Fruit fly (Drosophila melanogaster) whole organism, embryonic: ENCODE measurements around the gene KdelR.

ENCODE experiments used
- Ada2b ChIP-seq: fragments of 200-800 bp; sonication (Bioruptor generic); IDR thresholded peaks from 2 replicates; pipeline ENCODE4 v1.3.6; 2022; ENCODE audit warnings: missing biosample characterization, missing genetic modification characterization
- CG11398 ChIP-seq: fragments of 200-800 bp; sonication (Bioruptor generic); optimal IDR thresholded peaks from 2 replicates; lab custom pipeline; 2016; ENCODE audit warnings: missing biosample characterization, missing genetic modification characterization
- CG11560 ChIP-seq: fragments of 200-800 bp; sonication (Bioruptor generic); IDR thresholded peaks from 3 replicates; pipeline ENCODE4 v1.3.6; 2022; ENCODE audit warnings: missing biosample characterization, missing genetic modification characterization
- CG12071 ChIP-seq: fragments of 200-800 bp; sonication (Bioruptor generic); optimal IDR thresholded peaks from 3 replicates; lab custom pipeline; 2018; ENCODE audit warnings: missing biosample characterization, mild to moderate bottlenecking, missing genetic modification characterization
- CG12744 ChIP-seq: fragments of 200-800 bp; sonication (Bioruptor generic); optimal IDR thresholded peaks from 2 replicates; lab custom pipeline; 2016; ENCODE audit warnings: missing biosample characterization, missing genetic modification characterization
- CG12769 ChIP-seq: fragments of 200-800 bp; sonication (Bioruptor generic); optimal IDR thresholded peaks from 2 replicates; lab custom pipeline; 2019; ENCODE audit warnings: missing biosample characterization, mild to moderate bottlenecking, missing genetic modification characterization, moderate library complexity
- CG13775 ChIP-seq: fragments of 200-800 bp; sonication (Bioruptor generic); optimal IDR thresholded peaks from 3 replicates; lab custom pipeline; 2017; ENCODE audit warnings: missing biosample characterization, mild to moderate bottlenecking, missing genetic modification characterization
- CG2129 ChIP-seq: fragments of 200-800 bp; sonication (Bioruptor generic); IDR thresholded peaks from 2 replicates; pipeline ENCODE4 v1.3.6; 2022; ENCODE audit warnings: missing biosample characterization, missing genetic modification characterization; ENCODE audit not compliant: partially characterized antibody
- CG2875 ChIP-seq: fragments of 200-800 bp; sonication (Bioruptor generic); optimal IDR thresholded peaks from 2 replicates; lab custom pipeline; 2017; ENCODE audit warnings: missing biosample characterization, mild to moderate bottlenecking, missing genetic modification characterization, missing genetic modification reagents
- CG30431 ChIP-seq: fragments of 200-800 bp; sonication (Bioruptor generic); optimal IDR thresholded peaks from 2 replicates; lab custom pipeline; 2017; ENCODE audit warnings: missing biosample characterization, missing genetic modification characterization
- CG31224 ChIP-seq: fragments of 200-800 bp; sonication (Bioruptor generic); IDR thresholded peaks from 2 replicates; pipeline ENCODE4 v1.3.6; 2022; ENCODE audit warnings: missing biosample characterization, missing genetic modification characterization
- CG3281 ChIP-seq: fragments of 200-800 bp; sonication (Bioruptor generic); optimal IDR thresholded peaks from 3 replicates; lab custom pipeline; 2017; ENCODE audit warnings: missing biosample characterization, mild to moderate bottlenecking, missing genetic modification characterization
- CG33213 ChIP-seq: fragments of 200-800 bp; sonication (Bioruptor generic); optimal IDR thresholded peaks from 3 replicates; lab custom pipeline; 2016; ENCODE audit warnings: missing biosample characterization, missing genetic modification characterization
- CG6791 ChIP-seq: fragments of 200-800 bp; sonication (Bioruptor generic); IDR thresholded peaks from 3 replicates; pipeline ENCODE4 v1.3.6; 2022; ENCODE audit warnings: missing biosample characterization, missing genetic modification characterization; ENCODE audit not compliant: partially characterized antibody
- CG8089 ChIP-seq: fragments of 200-800 bp; sonication (Bioruptor generic); optimal IDR thresholded peaks from 3 replicates; lab custom pipeline; 2016; ENCODE audit warnings: missing biosample characterization, missing genetic modification characterization
- CG9932 ChIP-seq: fragments of 200-800 bp; sonication (Bioruptor generic); IDR thresholded peaks from 2 replicates; pipeline ENCODE4 v1.3.6; 2022; ENCODE audit warnings: missing biosample characterization, missing genetic modification characterization
- D ChIP-seq, 2 experiments: fragments of 200-800 bp in 1 of 2; fragments of >200 bp in 1 of 2; sonication (Bioruptor generic) in 1 of 2; optimal IDR thresholded peaks; 2 replicates in 1 of 2; 3 replicates in 1 of 2; lab custom pipeline; 2017; ENCODE audit warnings: mild to moderate bottlenecking in 1 of 2, missing biosample characterization in 1 of 2, missing genetic modification characterization in 1 of 2, missing genetic modification reagents in 1 of 2
- Dip3 ChIP-seq: fragments of 200-800 bp; sonication (Bioruptor generic); optimal IDR thresholded peaks from 3 replicates; lab custom pipeline; 2016; ENCODE audit warnings: missing biosample characterization, missing genetic modification characterization
- E2f1 ChIP-seq: fragments of 200-800 bp; sonication (Bioruptor generic); IDR thresholded peaks from 2 replicates; pipeline ENCODE4 v1.3.6; 2022; ENCODE audit warnings: missing biosample characterization, missing genetic modification characterization
- HLH4C ChIP-seq: fragments of 200-800 bp; sonication (Bioruptor generic); IDR thresholded peaks from 3 replicates; pipeline ENCODE4 v1.3.6; 2022; ENCODE audit warnings: missing biosample characterization, missing genetic modification characterization; ENCODE audit not compliant: partially characterized antibody
- Hr51 ChIP-seq, 2 experiments: fragments of 200-800 bp; sonication (Bioruptor generic); optimal IDR thresholded peaks; 2 replicates in 1 of 2; 3 replicates in 1 of 2; lab custom pipeline; 2016 to 2018; ENCODE audit warnings: missing biosample characterization in 2 of 2, missing genetic modification characterization in 2 of 2, mild to moderate bottlenecking in 1 of 2, moderate library complexity in 1 of 2
- Lim3 ChIP-seq: fragments of 200-800 bp; sonication (Bioruptor generic); IDR thresholded peaks from 2 replicates; pipeline ENCODE4 v1.3.6; 2022; ENCODE audit warnings: missing biosample characterization, missing genetic modification characterization
- MBD-R2 ChIP-seq: fragments of 200-800 bp; sonication (Bioruptor generic); IDR thresholded peaks from 2 replicates; pipeline ENCODE4 v1.3.6; 2022; ENCODE audit warnings: missing biosample characterization, missing genetic modification characterization
- Sin3A ChIP-seq: fragments of >200 bp; optimal IDR thresholded peaks from 2 replicates; lab custom pipeline; 2018
- Spps ChIP-seq: fragments of 200-800 bp; sonication (Bioruptor generic); optimal IDR thresholded peaks from 2 replicates; lab custom pipeline; 2018; ENCODE audit warnings: missing biosample characterization, mild to moderate bottlenecking, missing genetic modification characterization
- TFAM ChIP-seq: fragments of 200-800 bp; sonication (Bioruptor generic); optimal IDR thresholded peaks from 2 replicates; lab custom pipeline; 2017; ENCODE audit warnings: missing biosample characterization, missing genetic modification characterization, inconsistent platforms
- Xrp1 ChIP-seq: fragments of 200-800 bp; sonication (Bioruptor generic); IDR thresholded peaks from 2 replicates; pipeline ENCODE4 v1.3.6; 2022; ENCODE audit warnings: missing biosample characterization, missing genetic modification characterization
- ara ChIP-seq: fragments of 200-800 bp; sonication (Bioruptor generic); IDR thresholded peaks from 2 replicates; pipeline ENCODE4 v1.3.6; 2022; ENCODE audit warnings: missing biosample characterization, missing genetic modification characterization
- chn ChIP-seq: fragments of 200-800 bp; sonication (Bioruptor generic); optimal IDR thresholded peaks from 2 replicates; lab custom pipeline; 2016; ENCODE audit warnings: missing biosample characterization, missing genetic modification characterization
- dan ChIP-seq: fragments of 200-800 bp; sonication (Bioruptor generic); IDR thresholded peaks from 2 replicates; pipeline ENCODE4 v1.3.6; 2022; ENCODE audit warnings: missing biosample characterization, missing genetic modification characterization
- dimm ChIP-seq: fragments of 200-800 bp; sonication (Bioruptor generic); IDR thresholded peaks from 2 replicates; pipeline ENCODE4 v1.3.6; 2022; ENCODE audit warnings: missing biosample characterization, missing genetic modification characterization
- emc ChIP-seq: fragments of 200-800 bp; sonication (Bioruptor generic); optimal IDR thresholded peaks from 2 replicates; lab custom pipeline; 2016; ENCODE audit warnings: missing biosample characterization, missing genetic modification characterization
- fd102C ChIP-seq: fragments of 200-800 bp; sonication (Bioruptor generic); optimal IDR thresholded peaks from 2 replicates; lab custom pipeline; 2018; ENCODE audit warnings: missing biosample characterization, mild to moderate bottlenecking, missing genetic modification characterization, moderate library complexity
- fd96Cb ChIP-seq: fragments of 200-800 bp; sonication (Bioruptor generic); optimal IDR thresholded peaks from 2 replicates; lab custom pipeline; 2018; ENCODE audit warnings: missing biosample characterization, mild to moderate bottlenecking, missing genetic modification characterization, moderate library complexity
- gcm2 ChIP-seq: fragments of 200-800 bp; sonication (Bioruptor generic); optimal IDR thresholded peaks from 2 replicates; lab custom pipeline; 2016; ENCODE audit warnings: missing biosample characterization, missing genetic modification characterization
- h ChIP-seq: fragments of >200 bp; optimal IDR thresholded peaks from 2 replicates; lab custom pipeline; 2017
- her ChIP-seq: fragments of 200-800 bp; sonication (Bioruptor generic); optimal IDR thresholded peaks from 2 replicates; lab custom pipeline; 2016; ENCODE audit warnings: missing biosample characterization, missing genetic modification characterization
- hth ChIP-seq: fragments of >200 bp; optimal IDR thresholded peaks from 2 replicates; lab custom pipeline; 2017; ENCODE audit warnings: inconsistent platforms
- jing ChIP-seq: fragments of 200-800 bp; sonication (Bioruptor generic); optimal IDR thresholded peaks from 2 replicates; lab custom pipeline; 2018; ENCODE audit warnings: missing biosample characterization, mild to moderate bottlenecking, missing genetic modification characterization
- jumu ChIP-seq: fragments of 200-800 bp; sonication (Bioruptor generic); optimal IDR thresholded peaks from 3 replicates; lab custom pipeline; 2016; ENCODE audit warnings: missing biosample characterization, missing genetic modification characterization
- pho ChIP-seq: fragments of 200-800 bp; sonication (Bioruptor generic); optimal IDR thresholded peaks from 2 replicates; lab custom pipeline; 2016; ENCODE audit warnings: missing biosample characterization, missing genetic modification characterization
- phol ChIP-seq: fragments of 200-800 bp; sonication (Bioruptor generic); optimal IDR thresholded peaks from 3 replicates; lab custom pipeline; 2018; ENCODE audit warnings: missing biosample characterization, mild to moderate bottlenecking, missing genetic modification characterization, moderate library complexity
- sd ChIP-seq: fragments of 200-800 bp; sonication (Bioruptor generic); optimal IDR thresholded peaks from 3 replicates; lab custom pipeline; 2018; ENCODE audit warnings: missing biosample characterization, mild to moderate bottlenecking, missing genetic modification characterization, moderate library complexity
- sima ChIP-seq: fragments of 200-800 bp; sonication (Bioruptor generic); optimal IDR thresholded peaks from 2 replicates; lab custom pipeline; 2016; ENCODE audit warnings: missing biosample characterization, missing genetic modification characterization
- tin ChIP-seq: fragments of 200-800 bp; sonication (Bioruptor generic); optimal IDR thresholded peaks from 3 replicates; lab custom pipeline; 2016; ENCODE audit warnings: missing biosample characterization, missing genetic modification characterization
- tio ChIP-seq: fragments of 200-800 bp; sonication (Bioruptor generic); optimal IDR thresholded peaks from 2 replicates; lab custom pipeline; 2017; ENCODE audit warnings: missing biosample characterization, missing genetic modification characterization, inconsistent platforms
- tll ChIP-seq, 2 experiments: fragments of 200-800 bp in 1 of 2; fragments of >200 bp in 1 of 2; sonication (Bioruptor generic) in 1 of 2; optimal IDR thresholded peaks; 2 replicates each; lab custom pipeline; 2017 to 2019; ENCODE audit warnings: missing biosample characterization in 2 of 2, missing genetic modification characterization in 2 of 2, mild to moderate bottlenecking in 1 of 2, moderate library complexity in 1 of 2
- unpg ChIP-seq: fragments of 200-800 bp; sonication (Bioruptor generic); optimal IDR thresholded peaks from 3 replicates; lab custom pipeline; 2018; ENCODE audit warnings: missing biosample characterization, mild to moderate bottlenecking, missing genetic modification characterization, moderate library complexity
- wek ChIP-seq: fragments of 200-800 bp; sonication (Bioruptor generic); optimal IDR thresholded peaks from 3 replicates; lab custom pipeline; 2018; ENCODE audit warnings: missing biosample characterization, mild to moderate bottlenecking, missing genetic modification characterization, moderate library complexity
- yki ChIP-seq: fragments of >200 bp; optimal IDR thresholded peaks from 3 replicates; lab custom pipeline; 2018
- z ChIP-seq: fragments of 200-800 bp; sonication (Bioruptor generic); IDR thresholded peaks from 3 replicates; pipeline ENCODE4 v1.3.6; 2022; ENCODE audit warnings: missing biosample characterization, missing genetic modification characterization
- zfh2 ChIP-seq: fragments of 200-800 bp; sonication (Bioruptor generic); optimal IDR thresholded peaks from 2 replicates; lab custom pipeline; 2016; ENCODE audit warnings: missing biosample characterization, missing genetic modification characterization

KdelR gene

DNA sequence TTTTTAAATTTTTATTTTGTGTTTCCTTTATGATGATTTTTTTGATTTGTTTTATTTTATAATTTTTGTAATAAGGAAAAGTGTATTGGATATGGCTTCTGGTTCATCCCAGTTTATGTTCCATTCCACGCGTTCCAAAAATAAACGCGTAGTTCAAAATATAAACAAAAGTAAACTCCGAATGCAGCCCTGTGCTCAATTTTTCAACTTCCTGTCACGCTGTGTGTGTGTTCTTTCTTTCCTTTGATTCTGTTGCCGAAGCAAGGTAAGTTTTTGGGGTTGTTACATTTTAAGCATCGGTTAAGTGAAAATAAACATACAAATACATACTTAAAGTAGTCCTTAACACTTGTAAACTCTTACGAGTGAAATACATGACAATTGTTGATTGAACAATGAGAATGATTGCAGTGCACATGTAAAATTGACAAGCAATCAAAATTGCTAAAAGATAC lies 18.5 kb upstream of the KdelR start, which contains the start of the genes Ip259 and RpS27A (continued):
- peak; percentile 43 for TF ChIP-seq sima (GFP tag; lab: Kevin White, UChicago)
- TF ChIP-seq yki (lab: Kevin White, UChicago): no peak
- TF ChIP-seq Dip3 (GFP tag; lab: Kevin White, UChicago): peak; percentile 68
- TF ChIP-seq CG12769: no peak
- TF ChIP-seq pho (GFP tag; lab: Kevin White, UChicago): peak; percentile 50
- peak; percentile 84 for TF ChIP-seq wek (GFP tag; lab: Kevin White, UChicago)
- TF ChIP-seq tll (GFP tag; optimal IDR thresholded peaks at IDR 0.05; lab: Kevin White, UChicago): no peak
- TF ChIP-seq CG11560 (tag; lab: Robert Waterston, UW): no peak
- TF ChIP-seq Hr51 (GFP tag; optimal IDR thresholded peaks at IDR 0.05; lab: Kevin White, UChicago): peak in 1 of 2 experiments; percentile 38
- TF ChIP-seq CG13775 (GFP tag; lab: Kevin White, UChicago): peak; percentile 87
- TF ChIP-seq z (GFP tag; lab: Robert Waterston, UW): no peak
- no peak for TF ChIP-seq TFAM (GFP tag; lab: Kevin White, UChicago)
- peak; percentile 71 for TF ChIP-seq tio (GFP tag; lab: Kevin White, UChicago)
- TF ChIP-seq CG9932 (GFP tag; lab: Robert Waterston, UW): no peak
- peak; percentile 61; the same call in 1 of the 2 replicates for TF ChIP-seq E2f1 (GFP tag; lab: Robert Waterston, UW)
- TF ChIP-seq CG6791 (GFP tag; lab: Robert Waterston, UW): no peak
- TF ChIP-seq h (lab: Kevin White, UChicago): no peak
- peak; percentile 10 for TF ChIP-seq gcm2
- TF ChIP-seq jumu (GFP tag; lab: Kevin White, UChicago): no peak
- TF ChIP-seq Ada2b (GFP tag; lab: Robert Waterston, UW): no peak; the same call in 1 of the 2 replicates
- TF ChIP-seq jing (GFP tag; lab: Kevin White, UChicago): no peak
- peak; percentile 76 for TF ChIP-seq unpg (GFP tag; lab: Kevin White, UChicago)
- no peak for TF ChIP-seq CG12071 (GFP tag; lab: Kevin White, UChicago)
- no peak for TF ChIP-seq ara
- TF ChIP-seq CG30431 (GFP tag; lab: Kevin White, UChicago): peak; percentile 69
- TF ChIP-seq dan (GFP tag; lab: Robert Waterston, UW): no peak
- TF ChIP-seq Spps (tag; lab: Kevin White, UChicago): peak; percentile 21
- peak; percentile 63 for TF ChIP-seq tin
- no peak for TF ChIP-seq HLH4C (GFP tag; lab: Robert Waterston, UW)
- TF ChIP-seq chn (GFP tag; lab: Kevin White, UChicago): peak; percentile 37
- peak; percentile 56 for TF ChIP-seq CG2875 (GFP tag; lab: Kevin White, UChicago)
- TF ChIP-seq CG11398 (GFP tag; lab: Kevin White, UChicago): peak; percentile 67
- peak; percentile 88 for TF ChIP-seq CG33213 (GFP tag; lab: Kevin White, UChicago)
- no peak for TF ChIP-seq CG2129 (GFP tag; lab: Robert Waterston, UW)
- peak; percentile 65 for TF ChIP-seq her (GFP tag; lab: Kevin White, UChicago)
- peak; percentile 81 for TF ChIP-seq CG3281 (GFP tag; lab: Kevin White, UChicago)
- TF ChIP-seq zfh2 (GFP tag; lab: Kevin White, UChicago): peak; percentile 57
- peak; percentile 74 for TF ChIP-seq emc (GFP tag; lab: Kevin White, UChicago)
- no peak for TF ChIP-seq D (optimal IDR thresholded peaks at IDR 0.05; lab: Kevin White, UChicago)
- peak; percentile 62 for TF ChIP-seq D (GFP tag; optimal IDR thresholded peaks at IDR 0.05; lab: Kevin White, UChicago)
- TF ChIP-seq MBD-R2 (GFP tag; lab: Robert Waterston, UW): peak; percentile 48; the same call in 1 of the 2 replicates
- peak; percentile 85 for TF ChIP-seq phol (tag; lab: Kevin White, UChicago)
- peak; percentile 55 for TF ChIP-seq CG12744 (GFP tag; lab: Kevin White, UChicago)
- no peak for TF ChIP-seq Lim3 (GFP tag; lab: Robert Waterston, UW)
- no peak for TF ChIP-seq Sin3A (lab: Kevin White, UChicago)
- TF ChIP-seq hth: no peak
- no peak for TF ChIP-seq sd (tag; lab: Kevin White, UChicago)
- TF ChIP-seq dimm (GFP tag; lab: Robert Waterston, UW): no peak
- peak; percentile 42 for TF ChIP-seq fd96Cb (tag; lab: Kevin White, UChicago)
- peak; percentile 2 for TF ChIP-seq fd102C (GFP tag; lab: Kevin White, UChicago)
- peak; percentile 85 for TF ChIP-seq CG8089 (GFP tag; lab: Kevin White, UChicago)
- no peak for TF ChIP-seq Xrp1 (GFP tag; lab: Robert Waterston, UW)
- peak; percentile 62 for TF ChIP-seq CG31224
